Fruit fly (Drosophila melanogaster): ENCODE data around the gene cm.

Gene cm

DNA sequence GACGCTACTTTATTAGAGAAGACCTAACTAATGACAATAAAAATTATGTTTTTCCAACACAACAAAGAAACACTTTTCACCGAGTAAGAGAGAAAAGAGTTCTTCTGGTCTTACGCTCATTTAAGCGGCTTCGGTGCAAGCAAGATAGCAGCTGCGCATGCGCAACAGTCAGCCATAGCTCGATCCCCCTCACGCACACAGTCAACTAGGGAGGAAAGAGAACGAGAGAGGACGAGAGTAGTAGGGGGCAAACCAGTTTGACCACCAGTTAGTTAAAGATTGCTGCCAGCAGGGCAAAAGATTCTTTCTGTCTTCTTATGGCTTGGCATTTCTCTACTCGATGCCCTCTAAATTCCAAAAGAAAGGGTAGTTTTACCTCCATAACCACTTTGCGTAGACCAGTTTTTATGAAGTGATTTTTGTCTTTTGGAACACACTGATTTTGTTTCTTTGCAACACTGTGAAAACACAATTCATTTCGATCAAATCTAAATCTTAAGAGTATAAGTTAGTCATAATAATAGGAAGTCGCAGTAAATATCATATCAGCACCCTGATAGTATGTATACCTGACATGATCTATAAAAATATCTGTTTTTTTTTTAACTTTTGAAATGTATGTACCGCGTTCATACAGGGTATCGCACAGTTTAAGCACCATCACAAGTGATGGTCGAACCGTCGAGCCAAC is 10.4 kb downstream of the cm start (continued):
- TF ChIP-seq lov (optimal IDR thresholded peaks at IDR 0.05), result no peak
- TF ChIP-seq lov (GFP tag; IDR thresholded peaks at IDR 0.05), result no peak
- no peak for TF ChIP-seq dimm (GFP tag; IDR thresholded peaks at IDR 0.05)
- TF ChIP-seq Adf1 (GFP tag; IDR thresholded peaks at IDR 0.05), result no peak; the same call in 1 of the 2 replicates
- no peak for TF ChIP-seq sim (GFP tag; IDR thresholded peaks at IDR 0.05)
- peak; percentile 57; the same call in 2 of the 3 replicates for TF ChIP-seq CG11695 (GFP tag; IDR thresholded peaks at IDR 0.05)
- no peak for TF ChIP-seq ato (GFP tag; IDR thresholded peaks at IDR 0.05; ENCODE audit: partially characterized antibody)
- no peak for TF ChIP-seq Bteb2 (GFP tag; optimal IDR thresholded peaks at IDR 0.05)
- TF ChIP-seq bsh (GFP tag; optimal IDR thresholded peaks at IDR 0.05), result peak in 1 of 2 experiments; percentile 21
- no peak for TF ChIP-seq CG18011 (GFP tag; optimal IDR thresholded peaks at IDR 0.05)
- peak; percentile 50 for TF ChIP-seq Oli (tag; optimal IDR thresholded peaks at IDR 0.05)
- TF ChIP-seq CG6791 (GFP tag; IDR thresholded peaks at IDR 0.05; ENCODE audit: partially characterized antibody), result no peak
- no peak for TF ChIP-seq Pdp1 (GFP tag; optimal IDR thresholded peaks at IDR 0.05)
- no peak for TF ChIP-seq dpn (GFP tag; optimal IDR thresholded peaks at IDR 0.05)
- peak; percentile 24 for TF ChIP-seq nom (GFP tag; optimal IDR thresholded peaks at IDR 0.05)
- peak; percentile 68 for TF ChIP-seq pfk (GFP tag; optimal IDR thresholded peaks at IDR 0.05)
- TF ChIP-seq pum (GFP tag; optimal IDR thresholded peaks at IDR 0.05), result no peak
- no peak for TF ChIP-seq Chrac-16 (GFP tag; optimal IDR thresholded peaks at IDR 0.05)
- TF ChIP-seq Taf1 (GFP tag; IDR thresholded peaks at IDR 0.05), result no peak
- TF ChIP-seq CG16863 (GFP tag; optimal IDR thresholded peaks at IDR 0.05), result no peak
- no peak for TF ChIP-seq CG9797 (GFP tag; optimal IDR thresholded peaks at IDR 0.05)
- TF ChIP-seq CG10267 (tag; optimal IDR thresholded peaks at IDR 0.05), result peak; percentile 49
- no peak for TF ChIP-seq scrt (GFP tag; optimal IDR thresholded peaks at IDR 0.05)
- TF ChIP-seq CG15696 (tag; optimal IDR thresholded peaks at IDR 0.05), result peak; percentile 38
- peak; percentile 15 for TF ChIP-seq cg (GFP tag; optimal IDR thresholded peaks at IDR 0.05)
- TF ChIP-seq sd (tag; optimal IDR thresholded peaks at IDR 0.05), result peak; percentile 46
- TF ChIP-seq Optix (GFP tag; IDR thresholded peaks at IDR 0.05), result no peak
- TF ChIP-seq Hr78 (GFP tag; optimal IDR thresholded peaks at IDR 0.05), result peak in 1 of 2 experiments; percentile 12
- no peak for TF ChIP-seq CG9817 (tag; optimal IDR thresholded peaks at IDR 0.05)
- TF ChIP-seq CG9437 (GFP tag; optimal IDR thresholded peaks at IDR 0.05), result peak; percentile 56
- peak; percentile 45 for TF ChIP-seq Ssrp (tag; optimal IDR thresholded peaks at IDR 0.05)
- TF ChIP-seq CG13775 (GFP tag; optimal IDR thresholded peaks at IDR 0.05), result peak; percentile 66
- TF ChIP-seq odd (GFP tag; optimal IDR thresholded peaks at IDR 0.05), result peak; percentile 3
- peak; percentile 87 for TF ChIP-seq CG1832 (GFP tag; optimal IDR thresholded peaks at IDR 0.05)
- peak; percentile 30 for TF ChIP-seq tio (GFP tag; optimal IDR thresholded peaks at IDR 0.05)
- no peak for TF ChIP-seq dysf (GFP tag; IDR thresholded peaks at IDR 0.05)
- TF ChIP-seq Gug (GFP tag; IDR thresholded peaks at IDR 0.05), result 0 out of 4 replicates have a peak, but pooled peaks have one; percentile 2
- TF ChIP-seq vnd (GFP tag; IDR thresholded peaks at IDR 0.05; ENCODE audit: partially characterized antibody), result no peak
- TF ChIP-seq CG12155 (GFP tag; optimal IDR thresholded peaks at IDR 0.05), result peak; percentile 43
- no peak for TF ChIP-seq toy (GFP tag; IDR thresholded peaks at IDR 0.05)
- no peak for TF ChIP-seq Neu2 (GFP tag; optimal IDR thresholded peaks at IDR 0.05; ENCODE audit: borderline replicate concordance)
- TF ChIP-seq az2 (GFP tag; optimal IDR thresholded peaks at IDR 0.05), result no peak
- TF ChIP-seq Mes4 (GFP tag; optimal IDR thresholded peaks at IDR 0.05), result no peak
- peak; percentile 45 for TF ChIP-seq CG12769 (tag; optimal IDR thresholded peaks at IDR 0.05)
- no peak for TF ChIP-seq sr (GFP tag; IDR thresholded peaks at IDR 0.05)
- TF ChIP-seq Doc2 (GFP tag; IDR thresholded peaks at IDR 0.05), result no peak
- no peak for TF ChIP-seq Fer3 (tag; optimal IDR thresholded peaks at IDR 0.05)
- no peak for TF ChIP-seq kah (GFP tag; optimal IDR thresholded peaks at IDR 0.05)
- peak; percentile 28 for TF ChIP-seq lilli (GFP tag; optimal IDR thresholded peaks at IDR 0.05)
